Fruit fly (Drosophila melanogaster) whole organism, embryonic: ENCODE results near the gene Kr-h1.

Source experiments
- CG10321 ChIP-seq: fragments of 200-800 bp; sonication (Bioruptor generic); IDR thresholded peaks from 2 replicates; pipeline ENCODE4 v1.3.6; 2022; ENCODE audit warnings: missing biosample characterization, missing genetic modification characterization
- CG10543 ChIP-seq: fragments of 200-800 bp; sonication (Bioruptor generic); optimal IDR thresholded peaks from 3 replicates; lab custom pipeline; 2017; ENCODE audit warnings: missing biosample characterization, mild to moderate bottlenecking, missing genetic modification characterization, moderate library complexity
- CG10565 ChIP-seq: fragments of 200-800 bp; sonication (Bioruptor generic); optimal IDR thresholded peaks from 3 replicates; lab custom pipeline; 2016; ENCODE audit warnings: missing biosample characterization, mild to moderate bottlenecking, missing genetic modification characterization
- CG12744 ChIP-seq: fragments of 200-800 bp; sonication (Bioruptor generic); optimal IDR thresholded peaks from 2 replicates; lab custom pipeline; 2016; ENCODE audit warnings: missing biosample characterization, missing genetic modification characterization
- CG13287 ChIP-seq: fragments of 200-800 bp; sonication (Bioruptor generic); IDR thresholded peaks from 2 replicates; pipeline ENCODE4 v1.3.6; 2022; ENCODE audit warnings: missing biosample characterization, missing genetic modification characterization; ENCODE audit not compliant: partially characterized antibody
- CG14860 ChIP-seq: fragments of 200-800 bp; sonication (Bioruptor generic); IDR thresholded peaks from 3 replicates; pipeline ENCODE4 v1.3.6; 2022; ENCODE audit warnings: missing biosample characterization, missing genetic modification characterization; ENCODE audit not compliant: partially characterized antibody
- CG15479 ChIP-seq: fragments of 200-800 bp; sonication (Bioruptor generic); optimal IDR thresholded peaks from 3 replicates; lab custom pipeline; 2019; ENCODE audit warnings: missing biosample characterization, mild to moderate bottlenecking, missing genetic modification characterization, moderate library complexity
- CG15514 ChIP-seq: fragments of 200-800 bp; sonication (Bioruptor generic); optimal IDR thresholded peaks from 3 replicates; lab custom pipeline; 2017; ENCODE audit warnings: missing biosample characterization, missing genetic modification characterization, mild to moderate bottlenecking, moderate library complexity, missing genetic modification reagents
- CG1602 ChIP-seq: fragments of 200-800 bp; sonication (Bioruptor generic); optimal IDR thresholded peaks from 3 replicates; lab custom pipeline; 2016; ENCODE audit warnings: missing biosample characterization, missing genetic modification characterization
- CG16813 ChIP-seq: fragments of 200-800 bp; sonication (Bioruptor generic); IDR thresholded peaks from 3 replicates; pipeline ENCODE4 v1.3.6; 2022; ENCODE audit warnings: missing biosample characterization, missing genetic modification characterization; ENCODE audit not compliant: partially characterized antibody
- CG17359 ChIP-seq: fragments of 200-800 bp; sonication (Bioruptor generic); optimal IDR thresholded peaks from 3 replicates; lab custom pipeline; 2018; ENCODE audit warnings: missing biosample characterization, mild to moderate bottlenecking, missing genetic modification characterization, moderate library complexity
- CG17912 ChIP-seq: fragments of 200-800 bp; sonication (Bioruptor generic); optimal IDR thresholded peaks from 2 replicates; lab custom pipeline; 2018; ENCODE audit warnings: missing biosample characterization, mild to moderate bottlenecking, missing genetic modification characterization
- CG2129 ChIP-seq: fragments of 200-800 bp; sonication (Bioruptor generic); IDR thresholded peaks from 2 replicates; pipeline ENCODE4 v1.3.6; 2022; ENCODE audit warnings: missing biosample characterization, missing genetic modification characterization; ENCODE audit not compliant: partially characterized antibody
- CG3163 ChIP-seq: fragments of 200-800 bp; sonication (Bioruptor generic); optimal IDR thresholded peaks from 3 replicates; lab custom pipeline; 2016; ENCODE audit warnings: missing biosample characterization, missing genetic modification characterization
- CG3847 ChIP-seq: fragments of 200-800 bp; sonication (Bioruptor generic); IDR thresholded peaks from 2 replicates; pipeline ENCODE4 v1.3.6; 2022; ENCODE audit warnings: missing biosample characterization, missing genetic modification characterization
- CG42726 ChIP-seq: fragments of 200-800 bp; sonication (Bioruptor generic); IDR thresholded peaks from 2 replicates; pipeline ENCODE4 v1.3.6; 2022; ENCODE audit warnings: missing biosample characterization, missing genetic modification characterization; ENCODE audit not compliant: partially characterized antibody
- CG6813 ChIP-seq: fragments of 200-800 bp; sonication (Bioruptor generic); optimal IDR thresholded peaks from 2 replicates; lab custom pipeline; 2017; ENCODE audit warnings: missing biosample characterization, missing genetic modification characterization, mild to moderate bottlenecking, moderate library complexity, missing genetic modification reagents
- CG7372 ChIP-seq: fragments of 200-800 bp; sonication (Bioruptor generic); IDR thresholded peaks from 2 replicates; pipeline ENCODE4 v1.3.6; 2022; ENCODE audit warnings: missing biosample characterization, missing genetic modification characterization
- CG7556 ChIP-seq: fragments of 200-800 bp; sonication (Bioruptor generic); optimal IDR thresholded peaks from 2 replicates; lab custom pipeline; 2017; ENCODE audit warnings: missing biosample characterization, mild to moderate bottlenecking, missing genetic modification characterization
- CG8765 ChIP-seq: fragments of 200-800 bp; sonication (Bioruptor generic); IDR thresholded peaks from 2 replicates; pipeline ENCODE4 v1.3.6; 2022; ENCODE audit warnings: missing biosample characterization, missing genetic modification characterization
- CG8924 ChIP-seq: fragments of 200-800 bp; optimal IDR thresholded peaks from 3 replicates; lab custom pipeline; 2019; ENCODE audit warnings: missing biosample characterization, mild to moderate bottlenecking, missing genetic modification characterization, moderate library complexity
- E2f1 ChIP-seq: fragments of 200-800 bp; sonication (Bioruptor generic); IDR thresholded peaks from 2 replicates; pipeline ENCODE4 v1.3.6; 2022; ENCODE audit warnings: missing biosample characterization, missing genetic modification characterization
- Mes4 ChIP-seq: fragments of 200-800 bp; sonication (Bioruptor generic); optimal IDR thresholded peaks from 2 replicates; lab custom pipeline; 2016; ENCODE audit warnings: missing biosample characterization, missing genetic modification characterization
- Mrtf ChIP-seq: fragments of 200-800 bp; sonication (Bioruptor generic); IDR thresholded peaks from 3 replicates; pipeline ENCODE4 v1.3.6; 2022; ENCODE audit warnings: missing biosample characterization, missing genetic modification characterization
- NFAT ChIP-seq: fragments of 200-800 bp; sonication (Bioruptor generic); IDR thresholded peaks from 2 replicates; pipeline ENCODE4 v1.3.6; 2022; ENCODE audit warnings: missing biosample characterization, missing genetic modification characterization
- Nf-YC ChIP-seq: fragments of 200-800 bp; optimal IDR thresholded peaks from 3 replicates; lab custom pipeline; 2019; ENCODE audit warnings: missing biosample characterization, mild to moderate bottlenecking, missing genetic modification characterization, moderate library complexity
- Xbp1 ChIP-seq: fragments of 200-800 bp; sonication (Bioruptor generic); optimal IDR thresholded peaks from 3 replicates; lab custom pipeline; 2016; ENCODE audit warnings: missing biosample characterization, mild to moderate bottlenecking, missing genetic modification characterization
- aop ChIP-seq: fragments of 200-800 bp; sonication (Bioruptor generic); IDR thresholded peaks from 2 replicates; pipeline ENCODE4 v1.3.6; 2022; ENCODE audit warnings: missing biosample characterization, missing genetic modification characterization
- ase ChIP-seq: fragments of 200-800 bp; sonication (Bioruptor generic); IDR thresholded peaks from 3 replicates; pipeline ENCODE4 v1.3.6; 2022; ENCODE audit warnings: missing biosample characterization, missing genetic modification characterization
- bcd ChIP-seq: fragments of 200-800 bp; sonication (Bioruptor generic); optimal IDR thresholded peaks from 2 replicates; lab custom pipeline; 2017; ENCODE audit warnings: missing biosample characterization, mild to moderate bottlenecking, missing genetic modification characterization
- da ChIP-seq: fragments of 200-800 bp; sonication (Bioruptor generic); optimal IDR thresholded peaks from 2 replicates; lab custom pipeline; 2016; ENCODE audit warnings: missing biosample characterization, missing genetic modification characterization
- dmrt11E ChIP-seq: fragments of 200-800 bp; sonication (Bioruptor generic); optimal IDR thresholded peaks from 3 replicates; lab custom pipeline; 2018; ENCODE audit warnings: missing biosample characterization, mild to moderate bottlenecking, missing genetic modification characterization, moderate library complexity
- eve ChIP-seq, 2 experiments: fragments of >200 bp; optimal IDR thresholded peaks; 2 replicates each; lab custom pipeline; 2017; ENCODE audit warnings: missing biosample characterization in 2 of 2, missing genetic modification characterization in 2 of 2
- exex ChIP-seq: fragments of 200-800 bp; sonication (Bioruptor generic); optimal IDR thresholded peaks from 4 replicates; lab custom pipeline; 2018; ENCODE audit warnings: missing biosample characterization, mild to moderate bottlenecking, missing genetic modification characterization, moderate library complexity
- eyg ChIP-seq: fragments of 200-800 bp; sonication (Bioruptor generic); optimal IDR thresholded peaks from 3 replicates; lab custom pipeline; 2016; ENCODE audit warnings: missing biosample characterization, missing genetic modification characterization
- h ChIP-seq: fragments of >200 bp; optimal IDR thresholded peaks from 2 replicates; lab custom pipeline; 2017
- hkb ChIP-seq, 2 experiments: fragments of 200-800 bp in 1 of 2; fragments of >200 bp in 1 of 2; sonication (Bioruptor generic) in 1 of 2; IDR thresholded peaks in 1 of 2; optimal IDR thresholded peaks in 1 of 2; 2 replicates each; pipeline versions ENCODE4 v1.3.6 to Lab custom; 2017 to 2022; ENCODE audit warnings: missing biosample characterization in 1 of 2, missing genetic modification characterization in 1 of 2
- hth ChIP-seq: fragments of >200 bp; optimal IDR thresholded peaks from 2 replicates; lab custom pipeline; 2017; ENCODE audit warnings: inconsistent platforms
- lilli ChIP-seq: fragments of 200-800 bp; sonication (Bioruptor generic); optimal IDR thresholded peaks from 3 replicates; lab custom pipeline; 2016; ENCODE audit warnings: missing biosample characterization, missing genetic modification characterization
- nerfin-2 ChIP-seq: fragments of 200-800 bp; sonication (Bioruptor generic); IDR thresholded peaks from 2 replicates; pipeline ENCODE4 v1.3.6; 2022; ENCODE audit warnings: missing biosample characterization, missing genetic modification characterization; ENCODE audit not compliant: partially characterized antibody
- oc ChIP-seq: fragments of 200-800 bp; sonication (Bioruptor generic); optimal IDR thresholded peaks from 2 replicates; lab custom pipeline; 2018; ENCODE audit warnings: missing biosample characterization, mild to moderate bottlenecking, missing genetic modification characterization, moderate library complexity
- ro ChIP-seq: fragments of 200-800 bp; sonication (Bioruptor generic); IDR thresholded peaks from 2 replicates; pipeline ENCODE4 v1.3.6; 2022; ENCODE audit warnings: missing biosample characterization, missing genetic modification characterization
- run ChIP-seq: fragments of 200-800 bp; sonication (Bioruptor generic); optimal IDR thresholded peaks from 3 replicates; lab custom pipeline; 2018; ENCODE audit warnings: missing biosample characterization, mild to moderate bottlenecking, missing genetic modification characterization
- salm ChIP-seq: fragments of 200-800 bp; sonication (Bioruptor generic); optimal IDR thresholded peaks from 2 replicates; lab custom pipeline; 2018; ENCODE audit warnings: missing biosample characterization, mild to moderate bottlenecking, missing genetic modification characterization
- sd ChIP-seq: fragments of 200-800 bp; sonication (Bioruptor generic); optimal IDR thresholded peaks from 3 replicates; lab custom pipeline; 2018; ENCODE audit warnings: missing biosample characterization, mild to moderate bottlenecking, missing genetic modification characterization, moderate library complexity
- tin ChIP-seq: fragments of 200-800 bp; sonication (Bioruptor generic); optimal IDR thresholded peaks from 3 replicates; lab custom pipeline; 2016; ENCODE audit warnings: missing biosample characterization, missing genetic modification characterization
- tio ChIP-seq: fragments of 200-800 bp; sonication (Bioruptor generic); optimal IDR thresholded peaks from 2 replicates; lab custom pipeline; 2017; ENCODE audit warnings: missing biosample characterization, missing genetic modification characterization, inconsistent platforms
- unpg ChIP-seq: fragments of 200-800 bp; sonication (Bioruptor generic); optimal IDR thresholded peaks from 3 replicates; lab custom pipeline; 2018; ENCODE audit warnings: missing biosample characterization, mild to moderate bottlenecking, missing genetic modification characterization, moderate library complexity
- vvl ChIP-seq: fragments of 200-800 bp; sonication (Bioruptor generic); IDR thresholded peaks from 2 replicates; pipeline ENCODE4 v1.3.6; 2022; ENCODE audit warnings: missing biosample characterization, missing genetic modification characterization
- wek ChIP-seq: fragments of 200-800 bp; sonication (Bioruptor generic); optimal IDR thresholded peaks from 3 replicates; lab custom pipeline; 2018; ENCODE audit warnings: missing biosample characterization, mild to moderate bottlenecking, missing genetic modification characterization, moderate library complexity

The Kr-h1 gene

dm6 chr2L:6085733-6086317 lies 3.4 kb downstream of the Kr-h1 start (continued):
- TF ChIP-seq NFAT (GFP tag; lab: Robert Waterston, UW) (peak; percentile 48; the same call in 1 of the 2 replicates), ro (GFP tag; lab: Robert Waterston, UW) (no peak), CG10321 (GFP tag; lab: Robert Waterston, UW) (no peak), CG8765 (no peak), oc (no peak), Nf-YC (no peak), bcd (GFP tag; lab: Kevin White, UChicago) (no peak), tio (no peak), CG12744 (GFP tag; lab: Kevin White, UChicago) (no peak), exex (tag; lab: Kevin White, UChicago) (peak; percentile 42), hth (lab: Kevin White, UChicago) (no peak), Xbp1 (GFP tag; lab: Kevin White, UChicago) (no peak), dmrt11E (tag; lab: Kevin White, UChicago) (no peak), vvl (peak; percentile 36; the same call in 1 of the 2 replicates), aop (GFP tag; lab: Robert Waterston, UW) (no peak), da (GFP tag; lab: Kevin White, UChicago) (no peak), nerfin-2 (GFP tag; lab: Robert Waterston, UW) (no peak), CG10543 (peak; percentile 90), wek (GFP tag; lab: Kevin White, UChicago) (no peak), hkb (optimal IDR thresholded peaks at IDR 0.05; lab: Kevin White, UChicago) (no peak), hkb (GFP tag; IDR thresholded peaks at IDR 0.05; lab: Robert Waterston, UW) (no peak), CG3163 (GFP tag; lab: Kevin White, UChicago) (no peak), salm (tag; lab: Kevin White, UChicago) (no peak), CG3847 (no peak), CG7372 (no peak), CG15479 (GFP tag; lab: Kevin White, UChicago) (no peak), h (lab: Kevin White, UChicago) (no peak), eyg (GFP tag; lab: Kevin White, UChicago) (no peak), CG10565 (GFP tag; lab: Kevin White, UChicago) (no peak), CG14860 (GFP tag; lab: Robert Waterston, UW) (no peak), tin (no peak), eve (GFP tag; optimal IDR thresholded peaks at IDR 0.05; lab: Kevin White, UChicago) (no peak), Mes4 (GFP tag; lab: Kevin White, UChicago) (no peak), E2f1 (GFP tag; lab: Robert Waterston, UW) (no peak), lilli (no peak), CG2129 (GFP tag; lab: Robert Waterston, UW) (no peak), CG8924 (no peak), CG15514 (peak; percentile 21), sd (tag; lab: Kevin White, UChicago) (peak; percentile 83), CG7556 (GFP tag; lab: Kevin White, UChicago) (no peak), CG13287 (GFP tag; lab: Robert Waterston, UW) (peak; percentile 42; the same call in 1 of the 2 replicates), run (no peak), CG42726 (GFP tag; lab: Robert Waterston, UW) (peak; percentile 71), ase (GFP tag; lab: Robert Waterston, UW) (no peak), CG6813 (GFP tag; lab: Kevin White, UChicago) (no peak), unpg (GFP tag; lab: Kevin White, UChicago) (no peak), Mrtf (GFP tag; lab: Robert Waterston, UW) (no peak), CG17359 (no peak), CG17912 (GFP tag; lab: Kevin White, UChicago) (no peak), CG16813 (GFP tag; lab: Robert Waterston, UW) (no peak), CG1602 (GFP tag; lab: Kevin White, UChicago) (no peak)
